Worm (Caenorhabditis elegans) whole organism, L4 larva: ENCODE measurements around the gene srt-24.
A peak's percentile ranks its signal among the peaks of the same experiment; 100 is the strongest.

Experiments
- D1046.2 ChIP-seq: fragments of 200-800 bp; sonication (Bioruptor generic); IDR thresholded peaks from 2 replicates; pipeline ENCODE4 v1.3.6; 2022; ENCODE audit warnings: missing genetic modification characterization, missing compliant biosample characterization
- Y48G9A.11 ChIP-seq: fragments of 200-800 bp; sonication (Bioruptor generic); IDR thresholded peaks from 2 replicates; pipeline ENCODE4 v1.3.6; 2022; ENCODE audit warnings: missing genetic modification reagents, missing genetic modification characterization, missing compliant biosample characterization
- ZK546.5 ChIP-seq, 2 experiments: sonication (generic microtip); optimal IDR thresholded peaks; 2 replicates each; lab custom pipeline; 2017; ENCODE audit warnings: missing biosample characterization in 2 of 2, missing genetic modification characterization in 2 of 2
- aha-1 ChIP-seq: fragments of 150-350 bp; peaks from one replicate; lab custom pipeline; 2014; ENCODE audit warnings: missing biosample characterization, missing genetic modification characterization
- ama-1 ChIP-seq: fragments of 150-350 bp; optimal IDR thresholded peaks from 2 replicates; lab custom pipeline; 2014; ENCODE audit warnings: inconsistent platforms, mixed read lengths
- ceh-28 ChIP-seq: fragments of 150-350 bp; optimal IDR thresholded peaks from 2 replicates; lab custom pipeline; 2014; ENCODE audit warnings: missing biosample characterization, missing genetic modification reagents, missing genetic modification characterization
- ceh-82 ChIP-seq: sonication (generic microtip); optimal IDR thresholded peaks from 2 replicates; lab custom pipeline; 2017; ENCODE audit warnings: missing biosample characterization, missing genetic modification characterization
- egl-43 ChIP-seq: fragments of 200-800 bp; sonication (Bioruptor generic); IDR thresholded peaks from 2 replicates; pipeline ENCODE4 v1.3.6; 2022; ENCODE audit warnings: missing genetic modification reagents, missing genetic modification characterization, missing compliant biosample characterization
- hif-1 ChIP-seq, 2 experiments: sonication (generic microtip); optimal IDR thresholded peaks; 2 replicates each; lab custom pipeline; 2016 to 2017; ENCODE audit warnings: missing compliant biosample characterization in 2 of 2, missing genetic modification characterization in 2 of 2, missing genetic modification reagents in 2 of 2, missing genotype in 2 of 2, mild to moderate bottlenecking in 1 of 2
- hlh-30 ChIP-seq: sonication (generic microtip); optimal IDR thresholded peaks from 2 replicates; lab custom pipeline; 2017; ENCODE audit warnings: antibody characterized with exemption, mild to moderate bottlenecking, missing genetic modification characterization, missing compliant biosample characterization; ENCODE audit not compliant: insufficient read depth
- hmg-1.1 ChIP-seq: fragments of 200-800 bp; sonication (Bioruptor generic); IDR thresholded peaks from 2 replicates; pipeline ENCODE4 v1.3.6; 2022; ENCODE audit warnings: missing genetic modification reagents, missing genetic modification characterization, missing compliant biosample characterization
- lin-38 ChIP-seq: fragments of 200-800 bp; sonication (Bioruptor generic); IDR thresholded peaks from 2 replicates; pipeline ENCODE4 v1.3.6; 2022; ENCODE audit warnings: missing genetic modification reagents, missing genetic modification characterization, missing compliant biosample characterization
- lir-3 ChIP-seq: sonication (generic microtip); optimal IDR thresholded peaks from 2 replicates; lab custom pipeline; 2016; ENCODE audit warnings: mild to moderate bottlenecking, missing genetic modification characterization, missing compliant biosample characterization
- lsy-2 ChIP-seq, 2 experiments: fragments of 150-350 bp in 1 of 2; sonication (generic microtip) in 1 of 2; optimal IDR thresholded peaks; 2 replicates each; lab custom pipeline; 2014 to 2017; ENCODE audit warnings: missing biosample characterization in 2 of 2, missing genetic modification characterization in 2 of 2
- mep-1 ChIP-seq: fragments of 150-350 bp; sonication (generic microtip); optimal IDR thresholded peaks from 3 replicates; lab custom pipeline; 2014; ENCODE audit warnings: missing biosample characterization, missing genetic modification characterization
- mes-2 ChIP-seq: sonication (generic microtip); optimal IDR thresholded peaks from 2 replicates; lab custom pipeline; 2016; ENCODE audit warnings: missing genotype, mild to moderate bottlenecking, missing genetic modification characterization, missing compliant biosample characterization; ENCODE audit not compliant: poor library complexity, severe bottlenecking
- nhr-10 ChIP-seq: fragments of 150-350 bp; optimal IDR thresholded peaks from 2 replicates; lab custom pipeline; 2014; ENCODE audit warnings: missing biosample characterization, missing genetic modification characterization
- nhr-25 ChIP-seq: sonication (generic microtip); optimal IDR thresholded peaks from 2 replicates; lab custom pipeline; 2017; ENCODE audit warnings: missing genetic modification characterization, mild to moderate bottlenecking, missing compliant biosample characterization, antibody characterized with exemption, moderate library complexity, borderline replicate concordance; ENCODE audit not compliant: insufficient read depth
- nhr-28 ChIP-seq: fragments of 150-350 bp; optimal IDR thresholded peaks from 2 replicates; lab custom pipeline; 2014; ENCODE audit warnings: missing biosample characterization, missing genetic modification characterization
- nhr-41 ChIP-seq: fragments of 200-800 bp; sonication (Bioruptor generic); IDR thresholded peaks from 2 replicates; pipeline ENCODE4 v1.3.6; 2022; ENCODE audit warnings: missing genetic modification reagents, missing genetic modification characterization, missing compliant biosample characterization
- nhr-77 ChIP-seq: fragments of 150-350 bp; optimal IDR thresholded peaks from 2 replicates; lab custom pipeline; 2014; ENCODE audit warnings: missing biosample characterization, missing genetic modification characterization
- set-16 ChIP-seq: fragments of 200-800 bp; sonication (Bioruptor generic); IDR thresholded peaks from 2 replicates; pipeline ENCODE4 v1.3.6; 2022; ENCODE audit warnings: missing genetic modification reagents, missing genetic modification characterization, missing compliant biosample characterization
- unc-62 ChIP-seq, 3 experiments: fragments of 150-350 bp in 1 of 3; sonication (generic microtip); optimal IDR thresholded peaks in 2 of 3; peaks in 1 of 3; 1 replicate in 1 of 3; 2 replicates in 2 of 3; lab custom pipeline; 2014 to 2017; ENCODE audit warnings: missing biosample characterization in 3 of 3, missing genetic modification characterization in 3 of 3, missing genetic modification reagents in 3 of 3, missing genotype in 1 of 3
- zag-1 ChIP-seq: fragments of 150-350 bp; optimal IDR thresholded peaks from 2 replicates; lab custom pipeline; 2014; ENCODE audit warnings: missing biosample characterization, missing genetic modification characterization
- zfp-3 ChIP-seq: fragments of 200-800 bp; sonication (Bioruptor generic); conservative IDR thresholded peaks from 2 replicates; pipeline ENCODE4 v1.3.6; 2022; ENCODE audit warnings: missing genetic modification reagents, missing genetic modification characterization, missing compliant biosample characterization

Gene srt-24

ce11 chrIV:769931-770544, 39.2 kb upstream of the srt-24 start:
- peak; percentile 86 for TF ChIP-seq lin-38 (GFP tag; lab: Robert Waterston, UW)

ce11 chrIV:768312-768711, 37.5 kb upstream of the srt-24 start, which contains the start of gene F56B3.2:
TSS of gene F56B3.2 (minus strand) at chrIV:768584.
- no peak for TF ChIP-seq hlh-30 (tag; lab: Kevin White, UChicago)
- peak; percentile 24 for TF ChIP-seq aha-1 (tag; lab: Kevin White, UChicago)
- TF ChIP-seq ZK546.5 (tag; optimal IDR thresholded peaks at IDR 0.05; lab: Kevin White, UChicago), result no peak
- TF ChIP-seq ceh-28, result peak; percentile 32

DNA sequence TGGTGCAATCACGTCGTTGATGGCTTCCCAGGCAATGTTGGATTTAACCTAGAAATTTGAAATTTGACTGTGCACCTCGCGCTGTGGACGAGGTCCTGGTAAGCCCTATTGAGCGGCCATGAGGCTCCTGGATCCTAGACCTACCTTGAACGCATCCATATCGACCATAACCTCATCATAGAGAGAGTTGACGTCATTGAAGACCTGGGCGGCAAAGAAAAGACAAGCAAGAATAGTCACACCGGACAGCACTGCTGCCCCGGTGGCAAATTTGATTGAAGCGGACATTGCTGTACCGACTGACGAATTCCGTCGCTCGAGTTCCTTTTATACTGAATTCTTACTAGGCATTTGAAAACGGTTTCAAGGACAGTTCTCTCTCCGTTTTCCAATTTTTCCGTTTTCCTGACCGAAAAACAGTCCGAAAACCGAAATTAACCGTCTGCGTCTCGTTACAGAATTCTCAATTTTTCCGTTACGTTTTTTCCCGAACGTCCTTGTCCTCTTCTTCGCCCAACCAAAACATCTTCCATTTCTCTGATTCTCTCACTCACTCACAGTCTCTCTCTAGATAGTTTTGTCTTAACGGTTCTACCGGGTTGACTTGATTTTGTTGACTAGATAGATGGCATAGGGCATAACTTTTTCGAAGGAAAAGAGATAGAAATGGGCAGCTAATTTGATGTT, 32.7 kb upstream of the srt-24 start, which contains the start of gene col-103:
col-103 (minus strand) TSS at position 302 of the 687 bp plus-strand sequence.
- TF ChIP-seq mep-1 (tag; lab: Kevin White, UChicago), result peak; percentile 19
- no peak for TF ChIP-seq D1046.2 (GFP tag; lab: Robert Waterston, UW)
- TF ChIP-seq mes-2 (tag; lab: Kevin White, UChicago), result peak; percentile 34
- no peak for TF ChIP-seq ceh-82
- TF ChIP-seq unc-62 (GFP tag; optimal IDR thresholded peaks at IDR 0.05 in 1 of 2; lab: Kevin White, UChicago), result peak in 1 of 2 experiments; percentile 92
- TF ChIP-seq unc-62 (tag; optimal IDR thresholded peaks at IDR 0.05; lab: Kevin White, UChicago), result no peak
- TF ChIP-seq nhr-28 (tag; lab: Kevin White, UChicago), result peak; percentile 51
- peak in 1 of 2 experiments; percentile 21 for TF ChIP-seq lsy-2 (tag; optimal IDR thresholded peaks at IDR 0.05; lab: Kevin White, UChicago)
- peak; percentile 93 for TF ChIP-seq ama-1 (lab: Kevin White, UChicago)
- peak; percentile 77 for TF ChIP-seq nhr-25 (tag; lab: Kevin White, UChicago)

DNA sequence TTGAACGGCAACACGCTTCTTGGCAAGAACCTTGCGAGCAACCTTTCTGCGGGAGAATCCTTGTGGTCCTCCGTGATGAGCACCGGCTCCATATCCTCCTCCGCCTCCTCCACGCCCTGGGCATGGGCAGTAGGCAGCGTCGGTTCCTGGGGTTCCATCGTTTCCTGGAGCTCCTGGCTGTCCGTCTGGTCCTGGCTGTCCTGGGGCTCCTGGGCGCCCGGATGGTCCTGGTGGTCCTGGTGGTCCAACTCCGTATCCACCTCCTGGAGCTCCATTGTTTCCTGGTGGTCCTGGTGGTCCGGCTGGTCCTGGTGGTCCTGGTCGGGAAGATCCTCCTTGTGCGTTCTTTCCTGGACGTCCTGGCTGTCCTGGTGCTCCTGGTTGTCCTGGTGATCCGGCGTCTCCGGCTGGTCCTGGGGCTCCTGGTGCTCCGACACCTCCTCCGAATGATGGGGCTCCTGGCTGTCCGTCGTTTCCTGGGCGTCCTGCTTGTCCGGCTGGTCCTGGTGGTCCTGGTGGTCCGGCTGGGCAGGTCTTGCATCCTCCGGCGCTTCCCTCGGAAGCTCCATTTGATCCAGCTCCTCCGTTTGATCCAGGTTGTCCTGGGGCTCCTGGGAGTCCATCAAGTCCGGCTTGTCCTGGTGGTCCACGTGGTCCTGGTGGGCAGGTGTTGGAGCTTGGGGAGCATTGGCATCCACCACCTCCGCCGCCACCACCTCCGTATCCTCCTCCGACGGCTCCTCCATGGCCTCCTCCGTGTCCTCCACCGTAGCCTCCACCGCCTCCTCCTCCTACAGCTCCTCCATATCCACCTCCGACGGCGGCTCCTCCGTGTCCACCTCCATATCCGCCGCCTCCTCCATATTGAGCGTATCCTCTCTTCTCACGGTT, 31.9 kb upstream of the srt-24 start:
- TF ChIP-seq lir-3 (tag; lab: Kevin White, UChicago) (no peak), hif-1 (tag; optimal IDR thresholded peaks at IDR 0.05; lab: Kevin White, UChicago) (no peak), nhr-41 (GFP tag; lab: Robert Waterston, UW) (no peak), lin-38 (GFP tag; lab: Robert Waterston, UW) (0 out of 2 replicates have a peak, but pooled peaks have one; percentile 9), set-16 (peak; percentile 96)

ce11 chrIV:762016-762459, 31.2 kb upstream of the srt-24 start:
- no peak for TF ChIP-seq zag-1 (tag; lab: Kevin White, UChicago)
- TF ChIP-seq egl-43 (GFP tag; lab: Robert Waterston, UW), result no peak
- peak; percentile 32 for TF ChIP-seq nhr-25 (tag; lab: Kevin White, UChicago)
- peak; percentile 31 for TF ChIP-seq nhr-10
- peak; percentile 6 for TF ChIP-seq mes-2 (tag; lab: Kevin White, UChicago)
- peak; percentile 91 for TF ChIP-seq ama-1 (lab: Kevin White, UChicago)
- peak; percentile 40 for TF ChIP-seq nhr-77 (tag; lab: Kevin White, UChicago)
- 0 out of 2 replicates have a peak, but pooled peaks have one; percentile 12 for TF ChIP-seq Y48G9A.11 (GFP tag; lab: Robert Waterston, UW)
- TF ChIP-seq zfp-3 (GFP tag; lab: Robert Waterston, UW), result 0 out of 2 replicates have a peak, but pooled peaks have one; percentile 68
- peak; percentile 73 for TF ChIP-seq aha-1 (tag; lab: Kevin White, UChicago)
- TF ChIP-seq hmg-1.1 (GFP tag; lab: Robert Waterston, UW), result no peak
- TF ChIP-seq unc-62 (GFP tag; optimal IDR thresholded peaks at IDR 0.05 in 1 of 2; lab: Kevin White, UChicago), result peak in 1 of 2 experiments; percentile 92
- TF ChIP-seq unc-62 (tag; optimal IDR thresholded peaks at IDR 0.05; lab: Kevin White, UChicago), result no peak
